Worm (Caenorhabditis elegans): ENCODE data around the gene F37C12.18.

ce11 chrIII:7212028-7212427, 16.8 kb upstream of the F37C12.18 start:
- TF ChIP-seq flt-1 (GFP tag; IDR thresholded peaks at IDR 0.05) (no peak), cog-1 (tag; optimal IDR thresholded peaks at IDR 0.05) (no peak), klf-2 (GFP tag; conservative IDR thresholded peaks at IDR 0.05) (no peak), med-1 (GFP tag; optimal IDR thresholded peaks at IDR 0.05; ENCODE audit: insufficient read depth) (no peak), T22C8.4 (GFP tag; IDR thresholded peaks at IDR 0.05) (no peak), ztf-29 (GFP tag; IDR thresholded peaks at IDR 0.05) (no peak), ztf-23 (GFP tag; IDR thresholded peaks at IDR 0.05) (no peak), tab-1 (GFP tag; IDR thresholded peaks at IDR 0.05) (no peak)

All from whole organism, midembryonic.